Fruit fly (Drosophila melanogaster) whole organism, embryonic: ENCODE results near the gene Rpp14a.

Experiments
- ATbp ChIP-seq: fragments of 200-800 bp; sonication (Bioruptor generic); optimal IDR thresholded peaks from 2 replicates; lab custom pipeline; 2017; ENCODE audit warnings: missing biosample characterization, mild to moderate bottlenecking, missing genetic modification characterization, missing genetic modification reagents
- B-H2 ChIP-seq: fragments of 200-800 bp; sonication (Bioruptor generic); optimal IDR thresholded peaks from 2 replicates; lab custom pipeline; 2018; ENCODE audit warnings: missing biosample characterization, mild to moderate bottlenecking, missing genetic modification characterization
- CG10654 ChIP-seq: fragments of 200-800 bp; sonication (Bioruptor generic); optimal IDR thresholded peaks from 2 replicates; lab custom pipeline; 2016; ENCODE audit warnings: missing biosample characterization, missing genetic modification characterization
- CG12071 ChIP-seq: fragments of 200-800 bp; sonication (Bioruptor generic); optimal IDR thresholded peaks from 3 replicates; lab custom pipeline; 2018; ENCODE audit warnings: missing biosample characterization, mild to moderate bottlenecking, missing genetic modification characterization
- CG12219 ChIP-seq: fragments of 200-800 bp; sonication (Bioruptor generic); optimal IDR thresholded peaks from 3 replicates; lab custom pipeline; 2018; ENCODE audit warnings: missing biosample characterization, mild to moderate bottlenecking, missing genetic modification characterization
- CG12299 ChIP-seq: fragments of 200-800 bp; sonication (Bioruptor generic); optimal IDR thresholded peaks from 2 replicates; lab custom pipeline; 2018; ENCODE audit warnings: missing biosample characterization, mild to moderate bottlenecking, missing genetic modification characterization
- CG13424 ChIP-seq: fragments of 200-800 bp; sonication (Bioruptor generic); optimal IDR thresholded peaks from 2 replicates; lab custom pipeline; 2019; ENCODE audit warnings: missing biosample characterization, mild to moderate bottlenecking, missing genetic modification characterization, moderate library complexity
- CG13624 ChIP-seq: fragments of 200-800 bp; sonication (Bioruptor generic); optimal IDR thresholded peaks from 2 replicates; lab custom pipeline; 2016; ENCODE audit warnings: missing biosample characterization, missing genetic modification characterization
- CG15601 ChIP-seq: fragments of 200-800 bp; sonication (Bioruptor generic); optimal IDR thresholded peaks from 3 replicates; lab custom pipeline; 2019; ENCODE audit warnings: missing biosample characterization, mild to moderate bottlenecking, missing genetic modification characterization, moderate library complexity
- CG16779 ChIP-seq: fragments of 200-800 bp; sonication (Bioruptor generic); IDR thresholded peaks from 2 replicates; pipeline ENCODE4 v1.3.6; 2022; ENCODE audit warnings: missing biosample characterization, missing genetic modification characterization
- CG16815 ChIP-seq: fragments of 200-800 bp; sonication (Bioruptor generic); optimal IDR thresholded peaks from 3 replicates; lab custom pipeline; 2017; ENCODE audit warnings: missing biosample characterization, mild to moderate bottlenecking, missing genetic modification characterization
- CG17385 ChIP-seq: fragments of 200-800 bp; sonication (Bioruptor generic); optimal IDR thresholded peaks from 3 replicates; lab custom pipeline; 2018; ENCODE audit warnings: missing biosample characterization, mild to moderate bottlenecking, missing genetic modification characterization
- CG17802 ChIP-seq: fragments of 200-800 bp; sonication (Bioruptor generic); optimal IDR thresholded peaks from 2 replicates; lab custom pipeline; 2018; ENCODE audit warnings: missing biosample characterization, mild to moderate bottlenecking, missing genetic modification characterization, moderate library complexity
- CG18011 ChIP-seq: fragments of 200-800 bp; sonication (Bioruptor generic); optimal IDR thresholded peaks from 2 replicates; lab custom pipeline; 2017; ENCODE audit warnings: missing biosample characterization, missing genetic modification characterization, mild to moderate bottlenecking, moderate library complexity, missing genotype
- CG2116 ChIP-seq: fragments of 200-800 bp; sonication (Bioruptor generic); optimal IDR thresholded peaks from 3 replicates; lab custom pipeline; 2018; ENCODE audit warnings: missing biosample characterization, mild to moderate bottlenecking, missing genetic modification characterization
- CG2120 ChIP-seq: fragments of 200-800 bp; sonication (Bioruptor generic); optimal IDR thresholded peaks from 3 replicates; lab custom pipeline; 2016; ENCODE audit warnings: missing biosample characterization, missing genetic modification characterization
- CG2712 ChIP-seq: fragments of 200-800 bp; optimal IDR thresholded peaks from 3 replicates; lab custom pipeline; 2019; ENCODE audit warnings: missing biosample characterization, mild to moderate bottlenecking, missing genetic modification characterization, moderate library complexity
- CG31365 ChIP-seq: fragments of 200-800 bp; sonication (Bioruptor generic); optimal IDR thresholded peaks from 2 replicates; lab custom pipeline; 2018; ENCODE audit warnings: missing biosample characterization, mild to moderate bottlenecking, missing genetic modification characterization
- CG3281 ChIP-seq: fragments of 200-800 bp; sonication (Bioruptor generic); optimal IDR thresholded peaks from 3 replicates; lab custom pipeline; 2017; ENCODE audit warnings: missing biosample characterization, mild to moderate bottlenecking, missing genetic modification characterization
- CG34422 ChIP-seq: fragments of 200-800 bp; sonication (Bioruptor generic); IDR thresholded peaks from 3 replicates; pipeline ENCODE4 v1.3.6; 2022; ENCODE audit warnings: missing biosample characterization, missing genetic modification characterization
- CG5180 ChIP-seq: fragments of 200-800 bp; sonication (Bioruptor generic); optimal IDR thresholded peaks from 3 replicates; lab custom pipeline; 2017; ENCODE audit warnings: missing biosample characterization, missing genetic modification characterization, mild to moderate bottlenecking, moderate library complexity, missing genetic modification reagents
- CG9797 ChIP-seq: fragments of 200-800 bp; sonication (Bioruptor generic); optimal IDR thresholded peaks from 3 replicates; lab custom pipeline; 2018; ENCODE audit warnings: missing biosample characterization, mild to moderate bottlenecking, missing genetic modification characterization
- CG9876 ChIP-seq: fragments of 200-800 bp; sonication (Bioruptor generic); optimal IDR thresholded peaks from 2 replicates; lab custom pipeline; 2016; ENCODE audit warnings: missing biosample characterization, missing genetic modification characterization
- Fer2 ChIP-seq: fragments of 200-800 bp; sonication (Bioruptor generic); optimal IDR thresholded peaks from 2 replicates; lab custom pipeline; 2018; ENCODE audit warnings: missing biosample characterization, mild to moderate bottlenecking, missing genetic modification characterization, moderate library complexity
- Gsc ChIP-seq: fragments of 200-800 bp; sonication (Bioruptor generic); IDR thresholded peaks from 2 replicates; pipeline ENCODE4 v1.3.6; 2022; ENCODE audit warnings: missing biosample characterization, missing genetic modification characterization
- H2.0 ChIP-seq: fragments of 200-800 bp; sonication (Bioruptor generic); IDR thresholded peaks from 2 replicates; pipeline ENCODE4 v1.3.6; 2022; ENCODE audit warnings: missing biosample characterization, missing genetic modification characterization
- Hand ChIP-seq: fragments of 200-800 bp; sonication (Bioruptor generic); optimal IDR thresholded peaks from 2 replicates; lab custom pipeline; 2017; ENCODE audit warnings: mild to moderate bottlenecking, missing biosample characterization, missing genetic modification reagents, missing genetic modification characterization
- PHDP ChIP-seq: fragments of 200-800 bp; sonication (Bioruptor generic); optimal IDR thresholded peaks from 3 replicates; lab custom pipeline; 2018; ENCODE audit warnings: missing biosample characterization, mild to moderate bottlenecking, missing genetic modification characterization, moderate library complexity
- abd-A ChIP-seq: fragments of 200-800 bp; sonication (Bioruptor generic); optimal IDR thresholded peaks from 3 replicates; lab custom pipeline; 2019; ENCODE audit warnings: missing biosample characterization, mild to moderate bottlenecking, missing genetic modification characterization, moderate library complexity
- ash1 ChIP-seq: fragments of 200-800 bp; sonication (Bioruptor generic); optimal IDR thresholded peaks from 2 replicates; lab custom pipeline; 2018; ENCODE audit warnings: missing biosample characterization, mild to moderate bottlenecking, missing genetic modification characterization
- corto ChIP-seq: fragments of 200-800 bp; sonication (Bioruptor generic); optimal IDR thresholded peaks from 2 replicates; lab custom pipeline; 2016; ENCODE audit warnings: missing biosample characterization, mild to moderate bottlenecking, missing genetic modification characterization, moderate library complexity
- crp ChIP-seq, 2 experiments: fragments of 200-800 bp; sonication (Bioruptor generic); optimal IDR thresholded peaks; 2 replicates in 1 of 2; 3 replicates in 1 of 2; lab custom pipeline; 2017; ENCODE audit warnings: missing biosample characterization in 2 of 2, missing genetic modification characterization in 2 of 2, mild to moderate bottlenecking in 1 of 2, moderate library complexity in 1 of 2
- cwo ChIP-seq: fragments of 200-800 bp; sonication (Bioruptor generic); optimal IDR thresholded peaks from 3 replicates; lab custom pipeline; 2017; ENCODE audit warnings: missing biosample characterization, missing genetic modification characterization, mild to moderate bottlenecking, moderate library complexity, missing genetic modification reagents
- dm ChIP-seq: fragments of 200-800 bp; sonication (Bioruptor generic); optimal IDR thresholded peaks from 3 replicates; lab custom pipeline; 2016; ENCODE audit warnings: missing biosample characterization, missing genetic modification characterization
- eyg ChIP-seq: fragments of 200-800 bp; sonication (Bioruptor generic); optimal IDR thresholded peaks from 3 replicates; lab custom pipeline; 2016; ENCODE audit warnings: missing biosample characterization, missing genetic modification characterization
- grn ChIP-seq: fragments of 200-800 bp; sonication (Bioruptor generic); optimal IDR thresholded peaks from 3 replicates; lab custom pipeline; 2017; ENCODE audit warnings: missing biosample characterization, missing genetic modification characterization
- gsb ChIP-seq: fragments of 200-800 bp; sonication (Bioruptor generic); IDR thresholded peaks from 2 replicates; pipeline ENCODE4 v1.3.6; 2022; ENCODE audit warnings: missing biosample characterization, missing genetic modification characterization
- ind ChIP-seq: fragments of 200-800 bp; sonication (Bioruptor generic); optimal IDR thresholded peaks from 3 replicates; lab custom pipeline; 2016; ENCODE audit warnings: missing biosample characterization, missing genetic modification characterization
- pb ChIP-seq: fragments of 200-800 bp; sonication (Bioruptor generic); optimal IDR thresholded peaks from 3 replicates; lab custom pipeline; 2016; ENCODE audit warnings: missing biosample characterization, missing genetic modification characterization
- peb ChIP-seq: fragments of 200-800 bp; sonication (Bioruptor generic); IDR thresholded peaks from 2 replicates; pipeline ENCODE4 v1.3.6; 2022; ENCODE audit warnings: missing biosample characterization, missing genetic modification characterization
- ro ChIP-seq: fragments of 200-800 bp; sonication (Bioruptor generic); IDR thresholded peaks from 2 replicates; pipeline ENCODE4 v1.3.6; 2022; ENCODE audit warnings: missing biosample characterization, missing genetic modification characterization
- run ChIP-seq: fragments of 200-800 bp; sonication (Bioruptor generic); optimal IDR thresholded peaks from 3 replicates; lab custom pipeline; 2018; ENCODE audit warnings: missing biosample characterization, mild to moderate bottlenecking, missing genetic modification characterization
- slou ChIP-seq: fragments of 200-800 bp; sonication (Bioruptor generic); optimal IDR thresholded peaks from 3 replicates; lab custom pipeline; 2016; ENCODE audit warnings: missing biosample characterization, missing genetic modification characterization
- tgo ChIP-seq: fragments of 200-800 bp; sonication (Bioruptor generic); IDR thresholded peaks from 3 replicates; pipeline ENCODE4 v1.3.6; 2022; ENCODE audit warnings: missing biosample characterization, missing genetic modification characterization
- tio ChIP-seq: fragments of 200-800 bp; sonication (Bioruptor generic); optimal IDR thresholded peaks from 2 replicates; lab custom pipeline; 2017; ENCODE audit warnings: missing biosample characterization, missing genetic modification characterization, inconsistent platforms
- unpg ChIP-seq: fragments of 200-800 bp; sonication (Bioruptor generic); optimal IDR thresholded peaks from 3 replicates; lab custom pipeline; 2018; ENCODE audit warnings: missing biosample characterization, mild to moderate bottlenecking, missing genetic modification characterization, moderate library complexity
- usp ChIP-seq: fragments of >200 bp; optimal IDR thresholded peaks from 2 replicates; lab custom pipeline; 2017; ENCODE audit warnings: missing biosample characterization, missing genetic modification characterization
- wek ChIP-seq: fragments of 200-800 bp; sonication (Bioruptor generic); optimal IDR thresholded peaks from 3 replicates; lab custom pipeline; 2018; ENCODE audit warnings: missing biosample characterization, mild to moderate bottlenecking, missing genetic modification characterization, moderate library complexity
- zen ChIP-seq: fragments of 200-800 bp; sonication (Bioruptor generic); optimal IDR thresholded peaks from 3 replicates; lab custom pipeline; 2018; ENCODE audit warnings: missing biosample characterization, mild to moderate bottlenecking, missing genetic modification characterization, moderate library complexity

The Rpp14a gene

dm6 chr3R:30014480-30014879, 42.2 kb upstream of the Rpp14a start (continued):
- TF ChIP-seq eyg (GFP tag; lab: Kevin White, UChicago) = no peak

- TF ChIP-seq crp (GFP tag; optimal IDR thresholded peaks at IDR 0.05; lab: Kevin White, UChicago) (peak in 1 of 2 experiments; percentile 55), dm (GFP tag; lab: Kevin White, UChicago) (peak; percentile 41), ash1 (no peak), CG10654 (GFP tag; lab: Kevin White, UChicago) (no peak), tgo (GFP tag; lab: Robert Waterston, UW) (no peak), CG13624 (GFP tag; lab: Kevin White, UChicago) (peak; percentile 79), PHDP (tag; lab: Kevin White, UChicago) (peak; percentile 6), Fer2 (tag; lab: Kevin White, UChicago) (no peak), grn (GFP tag; lab: Kevin White, UChicago) (no peak), corto (GFP tag; lab: Kevin White, UChicago) (no peak), abd-A (tag; lab: Kevin White, UChicago) (peak; percentile 37), CG2120 (peak; percentile 54), CG9876 (GFP tag; lab: Kevin White, UChicago) (no peak), Gsc (GFP tag; lab: Robert Waterston, UW) (no peak), peb (no peak), CG2712 (peak; percentile 6), CG18011 (GFP tag; lab: Kevin White, UChicago) (no peak), CG17385 (GFP tag; lab: Kevin White, UChicago) (no peak), tio (GFP tag; lab: Kevin White, UChicago) (no peak), CG12219 (GFP tag; lab: Kevin White, UChicago) (no peak), pb (GFP tag; lab: Kevin White, UChicago) (no peak), ro (GFP tag; lab: Robert Waterston, UW) (no peak), usp (no peak), wek (GFP tag; lab: Kevin White, UChicago) (no peak), gsb (GFP tag; lab: Robert Waterston, UW) (no peak), CG16815 (GFP tag; lab: Kevin White, UChicago) (no peak), CG3281 (GFP tag; lab: Kevin White, UChicago) (peak; percentile 46), ind (GFP tag; lab: Kevin White, UChicago) (no peak), H2.0 (GFP tag; lab: Robert Waterston, UW) (no peak), run (tag; lab: Kevin White, UChicago) (no peak), unpg (GFP tag; lab: Kevin White, UChicago) (peak; percentile 8), CG5180 (no peak), ATbp (GFP tag; lab: Kevin White, UChicago) (no peak), CG31365 (no peak), Hand (peak; percentile 37), CG15601 (tag; lab: Kevin White, UChicago) (no peak), CG17802 (tag; lab: Kevin White, UChicago) (no peak), CG12299 (tag; lab: Kevin White, UChicago) (peak; percentile 1), slou (GFP tag; lab: Kevin White, UChicago) (no peak), CG13424 (tag; lab: Kevin White, UChicago) (no peak), zen (tag; lab: Kevin White, UChicago) (no peak), CG12071 (GFP tag; lab: Kevin White, UChicago) (peak; percentile 24), CG2116 (GFP tag; lab: Kevin White, UChicago) (peak; percentile 75), B-H2 (GFP tag; lab: Kevin White, UChicago) (no peak), CG9797 (GFP tag; lab: Kevin White, UChicago) (peak; percentile 26), CG16779 (GFP tag; lab: Robert Waterston, UW) (no peak), CG34422 (GFP tag; lab: Robert Waterston, UW) (peak; percentile 55; the same call in 2 of the 3 replicates), cwo (GFP tag; lab: Kevin White, UChicago) (peak; percentile 2)
Observed at dm6 chr3R:30014977-30015514, 41.6 kb upstream of the Rpp14a start, which contains the start of gene CG7920. Gene CG7920 (minus strand): TSS chr3R:30015284.
